Fruit fly (Drosophila melanogaster) whole organism, wandering third instar larva: Measurements from ENCODE around the gene CG1416.
A peak's percentile ranks its signal among the peaks of the same experiment; 100 is the strongest.

ENCODE experiments used
- Abd-B ChIP-seq: fragments of >200 bp; optimal IDR thresholded peaks from 2 replicates; lab custom pipeline; 2017; ENCODE audit warnings: missing biosample characterization, missing genetic modification characterization
- CG9705 ChIP-seq: fragments of 200-800 bp; sonication (Bioruptor generic); optimal IDR thresholded peaks from 2 replicates; lab custom pipeline; 2018; ENCODE audit warnings: missing biosample characterization, mild to moderate bottlenecking, missing genetic modification characterization
- CrebA ChIP-seq: fragments of 200-800 bp; sonication (Bioruptor generic); optimal IDR thresholded peaks from 2 replicates; lab custom pipeline; 2016; ENCODE audit warnings: missing biosample characterization, mild to moderate bottlenecking, missing genetic modification characterization, borderline replicate concordance
- Dfd ChIP-seq: fragments of >200 bp; optimal IDR thresholded peaks from 2 replicates; lab custom pipeline; 2017; ENCODE audit warnings: missing biosample characterization, missing genetic modification characterization
- Dif ChIP-seq: fragments of 200-275, 200-300 bp; sonication (Bioruptor generic); optimal IDR thresholded peaks from 2 replicates; lab custom pipeline; 2018; ENCODE audit warnings: missing biosample characterization, missing genetic modification characterization; ENCODE audit not compliant: partially characterized antibody
- GATAd ChIP-seq: sonication (Bioruptor generic); optimal IDR thresholded peaks from 2 replicates; lab custom pipeline; 2016; ENCODE audit warnings: missing biosample characterization, missing genetic modification characterization
- Hr78 ChIP-seq: fragments of >200 bp; optimal IDR thresholded peaks from 2 replicates; lab custom pipeline; 2017; ENCODE audit warnings: missing biosample characterization, missing genetic modification characterization
- Hr83 ChIP-seq: fragments of 200-300 bp; sonication (Bioruptor generic); optimal IDR thresholded peaks from 2 replicates; lab custom pipeline; 2016; ENCODE audit warnings: missing biosample characterization, mild to moderate bottlenecking, missing genetic modification characterization, moderate library complexity; ENCODE audit not compliant: poor library complexity, severe bottlenecking
- Jra ChIP-seq: sonication (Bioruptor generic); optimal IDR thresholded peaks from 2 replicates; lab custom pipeline; 2016; ENCODE audit warnings: missing biosample characterization, missing genetic modification characterization
- Mio ChIP-seq: sonication (Bioruptor generic); optimal IDR thresholded peaks from 2 replicates; lab custom pipeline; 2016; ENCODE audit warnings: missing biosample characterization, missing genetic modification characterization
- N ChIP-seq: fragments of >200 bp; optimal IDR thresholded peaks from 2 replicates; lab custom pipeline; 2018; ENCODE audit warnings: missing biosample characterization, missing external identifiers, missing genetic modification characterization
- OdsH ChIP-seq: fragments of 200-800 bp; sonication (Bioruptor generic); optimal IDR thresholded peaks from 2 replicates; lab custom pipeline; 2016; ENCODE audit warnings: missing biosample characterization, mild to moderate bottlenecking, missing genetic modification characterization
- Sp1 ChIP-seq: fragments of 200-800 bp; sonication (Bioruptor generic); optimal IDR thresholded peaks from 3 replicates; lab custom pipeline; 2019; ENCODE audit warnings: missing biosample characterization, mild to moderate bottlenecking, missing genetic modification characterization, moderate library complexity
- Vsx2 ChIP-seq: fragments of 200-300, 225-300 bp; sonication (Bioruptor generic); optimal IDR thresholded peaks from 2 replicates; lab custom pipeline; 2018; ENCODE audit warnings: missing biosample characterization, missing genetic modification characterization; ENCODE audit not compliant: partially characterized antibody
- br ChIP-seq: fragments of 200-800 bp; sonication (Bioruptor generic); optimal IDR thresholded peaks from 2 replicates; lab custom pipeline; 2016; ENCODE audit warnings: missing biosample characterization, missing genetic modification characterization
- brk ChIP-seq: fragments of 200-800 bp; sonication (Bioruptor generic); optimal IDR thresholded peaks from 2 replicates; lab custom pipeline; 2016; ENCODE audit warnings: missing biosample characterization, mild to moderate bottlenecking, missing genetic modification characterization
- dl ChIP-seq, 2 experiments: fragments of 175-275, 200-275 bp in 1 of 2; fragments of 200-275 bp in 1 of 2; sonication (Bioruptor generic); optimal IDR thresholded peaks; lab custom pipeline; 2018; ENCODE audit warnings: mild to moderate bottlenecking in 2 of 2, missing biosample characterization in 2 of 2, missing genetic modification characterization in 2 of 2, moderate library complexity in 2 of 2; ENCODE audit not compliant: partially characterized antibody in 2 of 2, insufficient read depth in 1 of 2
- dmrt93B ChIP-seq: fragments of 200-800 bp; sonication (Bioruptor generic); optimal IDR thresholded peaks from 2 replicates; lab custom pipeline; 2018; ENCODE audit warnings: missing biosample characterization, mild to moderate bottlenecking, missing genetic modification characterization
- ey ChIP-seq: fragments of 200-800 bp; sonication (Bioruptor generic); optimal IDR thresholded peaks from 2 replicates; lab custom pipeline; 2016; ENCODE audit warnings: missing biosample characterization, missing genetic modification characterization
- foxo ChIP-seq, 2 experiments: fragments of 200-800 bp; sonication (Bioruptor generic); optimal IDR thresholded peaks; 2 replicates in 1 of 2; 3 replicates in 1 of 2; lab custom pipeline; 2016 to 2017; ENCODE audit warnings: missing biosample characterization in 2 of 2, missing genetic modification characterization in 2 of 2
- fru ChIP-seq: fragments of 200-800 bp; sonication (Bioruptor generic); optimal IDR thresholded peaks from 3 replicates; lab custom pipeline; 2016; ENCODE audit warnings: missing biosample characterization, mild to moderate bottlenecking, missing genetic modification characterization
- h ChIP-seq: fragments of 200-800 bp; sonication (Bioruptor generic); optimal IDR thresholded peaks from 3 replicates; lab custom pipeline; 2016; ENCODE audit warnings: missing biosample characterization, mild to moderate bottlenecking, missing genetic modification characterization
- jim ChIP-seq: fragments of 175-275, 200-325 bp; sonication (Bioruptor generic); optimal IDR thresholded peaks from 2 replicates; lab custom pipeline; 2016; ENCODE audit warnings: missing biosample characterization, mild to moderate bottlenecking, missing genetic modification characterization
- lola ChIP-seq: fragments of >200 bp; optimal IDR thresholded peaks from 2 replicates; lab custom pipeline; 2017; ENCODE audit warnings: missing biosample characterization, missing genetic modification characterization
- psq ChIP-seq: fragments of 200-800 bp; sonication (Bioruptor generic); optimal IDR thresholded peaks from 3 replicates; lab custom pipeline; 2017; ENCODE audit warnings: missing biosample characterization, mild to moderate bottlenecking, missing genetic modification characterization, moderate library complexity
- rgr ChIP-seq: fragments of 200-800 bp; sonication (Bioruptor generic); optimal IDR thresholded peaks from 3 replicates; lab custom pipeline; 2016; ENCODE audit warnings: missing biosample characterization, mild to moderate bottlenecking, missing genetic modification characterization
- sage ChIP-seq: fragments of 200-800 bp; sonication (Bioruptor generic); optimal IDR thresholded peaks from 2 replicates; lab custom pipeline; 2016; ENCODE audit warnings: missing biosample characterization, mild to moderate bottlenecking, missing genetic modification characterization
- sv ChIP-seq: fragments of 200-800 bp; sonication (Bioruptor generic); optimal IDR thresholded peaks from 3 replicates; lab custom pipeline; 2016; ENCODE audit warnings: missing biosample characterization, missing genetic modification characterization
- tai ChIP-seq: sonication (Bioruptor generic); optimal IDR thresholded peaks from 2 replicates; lab custom pipeline; 2016; ENCODE audit warnings: missing biosample characterization, missing genetic modification characterization
- usp ChIP-seq: fragments of >200 bp; optimal IDR thresholded peaks from 2 replicates; lab custom pipeline; 2017; ENCODE audit warnings: missing biosample characterization, missing genetic modification characterization

CG1416 gene

DNA sequence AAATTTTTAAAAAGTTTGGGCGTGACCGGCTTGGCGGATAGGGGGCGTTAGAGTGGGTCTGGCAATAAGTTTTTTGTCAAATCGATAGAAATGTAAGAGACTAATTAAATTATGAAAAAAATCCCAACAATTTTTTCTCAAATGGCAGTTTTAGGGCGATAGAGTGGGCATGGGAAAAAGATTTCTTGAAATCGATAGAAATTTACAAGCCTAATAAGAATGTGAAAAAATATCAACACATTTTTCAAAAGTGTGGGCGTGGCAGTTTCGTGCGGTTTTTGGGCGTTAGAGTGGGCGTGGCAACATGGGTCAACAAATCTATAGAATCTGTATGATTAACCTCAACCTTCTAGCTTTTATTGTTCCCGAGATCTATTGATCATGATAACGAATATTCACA is 11.7 kb downstream of the CG1416 start:
- TF ChIP-seq br (no peak), Dfd (GFP tag; lab: Kevin White, UChicago) (peak; percentile 93)
- TF ChIP-seq, all 38 proteins: peak for 1

DNA sequence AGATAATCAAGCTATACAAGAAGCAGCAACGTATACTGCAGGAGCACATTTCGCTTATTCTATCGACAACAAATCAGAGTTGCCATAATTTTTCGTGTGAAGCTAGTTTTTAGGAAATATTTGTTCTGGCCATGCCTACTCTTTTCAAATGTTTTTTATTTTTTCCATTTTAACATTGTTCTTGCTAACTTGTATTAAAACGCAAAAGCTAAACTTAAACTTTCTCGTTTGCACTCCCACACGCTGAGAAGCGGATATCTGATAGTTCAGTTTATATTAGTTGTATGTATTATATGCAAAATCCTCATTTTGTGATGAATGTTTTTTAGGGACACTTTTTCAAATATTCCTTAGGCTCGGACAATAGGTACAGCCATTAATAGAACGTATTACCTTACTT is 26.2 kb downstream of the CG1416 start, which contains the start of gene CG11630:
Gene CG11630 (minus strand): TSS at position 101 of the 400 bp plus-strand sequence.
- TF ChIP-seq CG9705 (GFP tag; lab: Kevin White, UChicago) = no peak
- TF ChIP-seq brk (GFP tag; lab: Kevin White, UChicago) = no peak
- no peak for TF ChIP-seq lola
- TF ChIP-seq Sp1 = no peak
- TF ChIP-seq N = no peak
- no peak for TF ChIP-seq Hr78
- no peak for TF ChIP-seq OdsH
- no peak for TF ChIP-seq dmrt93B (GFP tag; lab: Kevin White, UChicago)
- no peak for TF ChIP-seq h (GFP tag; lab: Kevin White, UChicago)
- TF ChIP-seq rgr (GFP tag; lab: Kevin White, UChicago) = no peak
- no peak for TF ChIP-seq Abd-B (GFP tag; lab: Kevin White, UChicago)
- no peak for TF ChIP-seq Vsx2 (GFP tag; lab: Kevin White, UChicago)
- no peak for TF ChIP-seq sv (GFP tag; lab: Kevin White, UChicago)
- TF ChIP-seq fru = no peak
- TF ChIP-seq GATAd (GFP tag; lab: Kevin White, UChicago) = no peak
- no peak for TF ChIP-seq dl (GFP tag; optimal IDR thresholded peaks at IDR 0.05; lab: Kevin White, UChicago; ENCODE audit: insufficient read depth in 1 of 2, partially characterized antibody in 2 of 2)
- TF ChIP-seq usp (GFP tag; lab: Kevin White, UChicago) = no peak

DNA sequence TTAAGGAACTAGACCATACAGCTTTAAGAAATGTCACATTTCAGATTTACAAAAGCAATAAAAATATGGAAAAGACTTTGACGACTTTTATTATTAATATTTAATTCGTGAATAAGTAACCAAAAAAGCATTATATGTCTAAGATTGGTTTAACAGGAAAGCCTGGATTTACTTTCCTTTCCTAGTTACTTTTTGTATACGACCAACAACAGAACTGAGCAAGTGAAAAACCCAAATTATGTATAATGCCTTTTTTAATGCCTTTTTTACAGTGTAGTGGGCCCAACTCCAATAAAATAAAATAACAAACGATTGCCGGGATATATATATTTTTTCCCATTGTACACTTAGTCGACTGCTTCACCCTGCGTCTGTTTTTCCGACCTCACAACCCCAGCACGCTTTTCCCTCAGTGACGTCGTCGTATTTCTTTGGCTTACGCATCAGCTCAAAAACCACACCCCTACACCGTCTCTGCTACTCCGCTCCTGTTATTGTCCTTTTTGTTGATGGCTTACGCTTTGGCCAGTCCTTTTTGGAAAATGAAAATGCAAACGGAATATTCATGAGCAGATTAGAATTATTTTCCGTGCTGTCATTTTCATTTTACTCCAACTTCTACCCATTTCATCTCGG is 27.1 kb downstream of the CG1416 start:
- TF ChIP-seq tai (GFP tag; lab: Kevin White, UChicago) (peak; percentile 17), br (no peak)

DNA sequence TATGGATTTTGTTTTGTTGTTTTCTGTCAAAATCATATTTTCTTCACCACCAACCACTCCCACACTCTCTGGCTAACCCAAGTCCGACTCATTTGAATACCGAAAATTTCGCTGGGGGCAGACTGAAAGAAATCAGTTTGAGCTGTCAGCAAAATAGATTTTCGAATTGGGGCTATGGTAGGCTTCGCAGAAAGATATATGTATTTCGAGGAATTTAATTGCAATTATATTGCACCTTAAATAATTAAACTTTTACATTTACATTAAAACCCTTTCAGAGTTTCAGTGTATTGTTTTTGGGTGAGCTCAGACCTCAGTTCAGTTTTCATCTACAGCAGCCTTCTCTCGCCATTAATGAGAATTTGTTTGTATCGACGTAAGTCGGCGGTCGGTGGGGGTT is 29.2 kb downstream of the CG1416 start:
- peak; percentile 0 for TF ChIP-seq ey
- TF ChIP-seq jim (GFP tag; lab: Kevin White, UChicago) = no peak
- TF ChIP-seq Mio (GFP tag; lab: Kevin White, UChicago) = no peak
- no peak for TF ChIP-seq brk (GFP tag; lab: Kevin White, UChicago)
- no peak for TF ChIP-seq Hr83 (GFP tag; lab: Kevin White, UChicago)
- no peak for TF ChIP-seq psq (GFP tag; lab: Kevin White, UChicago)
- TF ChIP-seq h (GFP tag; lab: Kevin White, UChicago) = peak; percentile 12
- TF ChIP-seq sv (GFP tag; lab: Kevin White, UChicago) = peak; percentile 20
- peak in 1 of 2 experiments; percentile 7 for TF ChIP-seq foxo (GFP tag; optimal IDR thresholded peaks at IDR 0.05; lab: Kevin White, UChicago)
- no peak for TF ChIP-seq sage (GFP tag; lab: Kevin White, UChicago)
- peak; percentile 28 for TF ChIP-seq rgr (GFP tag; lab: Kevin White, UChicago)
- TF ChIP-seq CG9705 (GFP tag; lab: Kevin White, UChicago) = no peak
- peak; percentile 7 for TF ChIP-seq fru

DNA sequence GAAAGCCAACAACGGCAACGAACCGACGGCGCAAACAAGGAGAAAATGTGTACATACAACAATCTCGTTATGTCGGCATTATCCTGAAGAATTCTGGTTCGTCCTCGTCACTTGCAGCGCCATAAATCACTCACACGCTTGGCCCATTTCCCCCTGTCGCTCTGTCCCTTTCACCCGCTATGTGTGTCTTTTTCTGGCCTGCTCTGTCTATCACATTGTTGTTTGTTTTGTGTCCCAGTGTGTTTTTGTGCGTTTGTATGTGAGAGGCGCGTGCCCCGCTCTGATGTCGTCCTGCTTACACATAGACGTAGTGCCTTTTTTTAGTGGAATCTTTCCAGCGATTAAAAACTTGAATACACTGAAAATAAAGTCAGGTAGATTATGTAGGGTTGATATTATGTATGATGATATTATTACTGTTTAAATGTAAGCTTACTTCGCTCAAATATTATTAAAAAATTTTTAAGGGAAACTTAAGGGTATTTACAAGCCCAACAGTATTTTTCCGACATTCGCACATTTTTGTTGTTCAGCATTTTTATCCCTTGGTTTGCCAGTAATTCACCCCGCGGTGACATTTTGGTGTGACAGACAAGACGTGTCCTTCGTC is 31.8 kb downstream of the CG1416 start:
- TF ChIP-seq dl (GFP tag; optimal IDR thresholded peaks at IDR 0.05; lab: Kevin White, UChicago; ENCODE audit: insufficient read depth in 1 of 2, partially characterized antibody in 2 of 2) = no peak
- no peak for TF ChIP-seq CrebA (GFP tag; lab: Kevin White, UChicago)
- no peak for TF ChIP-seq jim (GFP tag; lab: Kevin White, UChicago)
- no peak for TF ChIP-seq foxo (GFP tag; optimal IDR thresholded peaks at IDR 0.05; lab: Kevin White, UChicago)
- no peak for TF ChIP-seq h (GFP tag; lab: Kevin White, UChicago)
- no peak for TF ChIP-seq Jra (GFP tag; lab: Kevin White, UChicago)
- TF ChIP-seq Dif = no peak
- TF ChIP-seq tai (GFP tag; lab: Kevin White, UChicago) = no peak
- no peak for TF ChIP-seq lola
- TF ChIP-seq OdsH = no peak
- TF ChIP-seq sv (GFP tag; lab: Kevin White, UChicago) = no peak
- TF ChIP-seq dmrt93B (GFP tag; lab: Kevin White, UChicago) = no peak
- no peak for TF ChIP-seq Hr83 (GFP tag; lab: Kevin White, UChicago)
- no peak for TF ChIP-seq Hr78
